Worm (Caenorhabditis elegans) whole organism, young adult: Measurements from ENCODE around the gene pqn-39.
A peak's percentile ranks its signal among the peaks of the same experiment; 100 is the strongest.

Experiments used
- B0261.1 ChIP-seq: sonication (generic microtip); optimal IDR thresholded peaks from 2 replicates; lab custom pipeline; 2016; ENCODE audit warnings: mild to moderate bottlenecking, missing genetic modification characterization, moderate library complexity, missing compliant biosample characterization
- B0336.3 ChIP-seq: fragments of 200-800 bp; sonication (Bioruptor generic); IDR thresholded peaks from 2 replicates; pipeline ENCODE4 v1.3.6; 2022; ENCODE audit warnings: missing genetic modification characterization, missing compliant biosample characterization
- C06A6.2 ChIP-seq: fragments of 200-800 bp; sonication (Bioruptor generic); conservative IDR thresholded peaks from 2 replicates; pipeline ENCODE4 v1.3.6; 2022; ENCODE audit warnings: missing genetic modification characterization, missing compliant biosample characterization
- C17E4.6 ChIP-seq: fragments of 200-800 bp; sonication (Bioruptor generic); IDR thresholded peaks from 2 replicates; pipeline ENCODE4 v1.3.6; 2022; ENCODE audit warnings: missing genetic modification reagents, missing genetic modification characterization, missing compliant biosample characterization
- D2030.7 ChIP-seq: fragments of 200-800 bp; sonication (Bioruptor generic); IDR thresholded peaks from 2 replicates; pipeline ENCODE4 v1.3.6; 2022; ENCODE audit warnings: missing genetic modification reagents, missing genetic modification characterization, missing compliant biosample characterization
- F22D6.2 ChIP-seq: sonication (generic microtip); optimal IDR thresholded peaks from 2 replicates; lab custom pipeline; 2016; ENCODE audit warnings: mild to moderate bottlenecking, missing genetic modification characterization, missing compliant biosample characterization
- F52B5.7 ChIP-seq: sonication (generic microtip); optimal IDR thresholded peaks from 2 replicates; lab custom pipeline; 2016; ENCODE audit warnings: mild to moderate bottlenecking, missing genetic modification characterization, missing compliant biosample characterization
- K11D2.4 ChIP-seq: fragments of 200-800 bp; sonication (Bioruptor generic); IDR thresholded peaks from 2 replicates; pipeline ENCODE4 v1.3.6; 2022; ENCODE audit warnings: missing genetic modification reagents, missing genetic modification characterization, missing compliant biosample characterization
- ZK185.1 ChIP-seq: sonication (generic microtip); optimal IDR thresholded peaks from 2 replicates; lab custom pipeline; 2016; ENCODE audit warnings: mild to moderate bottlenecking, missing genetic modification characterization, missing compliant biosample characterization; ENCODE audit not compliant: poor library complexity, severe bottlenecking
- atf-7 ChIP-seq: sonication (generic microtip); optimal IDR thresholded peaks from 2 replicates; lab custom pipeline; 2017; ENCODE audit warnings: mild to moderate bottlenecking, missing genetic modification characterization, missing compliant biosample characterization
- bed-1 ChIP-seq: fragments of 200-800 bp; sonication (Bioruptor generic); IDR thresholded peaks from 2 replicates; pipeline ENCODE4 v1.3.6; 2022; ENCODE audit warnings: missing genetic modification reagents, missing genetic modification characterization, missing compliant biosample characterization
- cebp-1 ChIP-seq, 2 experiments: fragments of 200-800 bp in 1 of 2; sonication (Bioruptor generic) in 1 of 2; sonication (generic microtip) in 1 of 2; IDR thresholded peaks in 1 of 2; optimal IDR thresholded peaks in 1 of 2; 2 replicates each; pipeline versions ENCODE4 v1.3.6 to Lab custom; 2017 to 2022; ENCODE audit warnings: missing compliant biosample characterization in 2 of 2, missing genetic modification characterization in 2 of 2, mild to moderate bottlenecking in 1 of 2, missing genetic modification reagents in 1 of 2, moderate library complexity in 1 of 2
- ceh-27 ChIP-seq: fragments of 200-800 bp; sonication (Bioruptor generic); optimal IDR thresholded peaks from 2 replicates; lab custom pipeline; 2018; ENCODE audit warnings: mild to moderate bottlenecking, missing genetic modification characterization, moderate library complexity, missing compliant biosample characterization
- chd-7 ChIP-seq: sonication (generic microtip); optimal IDR thresholded peaks from 2 replicates; lab custom pipeline; 2016; ENCODE audit warnings: mild to moderate bottlenecking, missing genetic modification characterization, moderate library complexity, missing compliant biosample characterization
- die-1 ChIP-seq: sonication (generic microtip); optimal IDR thresholded peaks from 2 replicates; lab custom pipeline; 2016; ENCODE audit warnings: missing genotype, mild to moderate bottlenecking, missing genetic modification characterization, missing compliant biosample characterization
- dox-1 ChIP-seq: fragments of 200-800 bp; sonication (Bioruptor generic); IDR thresholded peaks from 2 replicates; pipeline ENCODE4 v1.3.6; 2022; ENCODE audit warnings: missing genetic modification reagents, missing genetic modification characterization, missing compliant biosample characterization
- egrh-3 ChIP-seq: fragments of 200-800 bp; sonication (Bioruptor generic); IDR thresholded peaks from 2 replicates; pipeline ENCODE4 v1.3.6; 2022; ENCODE audit warnings: missing genetic modification reagents, missing genetic modification characterization, missing compliant biosample characterization
- ekl-4 ChIP-seq: fragments of 200-800 bp; sonication (Bioruptor generic); IDR thresholded peaks from 2 replicates; pipeline ENCODE4 v1.3.6; 2022; ENCODE audit warnings: missing genetic modification reagents, missing genetic modification characterization, missing compliant biosample characterization
- gei-17 ChIP-seq: fragments of 200-800 bp; sonication (Bioruptor generic); optimal IDR thresholded peaks from 2 replicates; lab custom pipeline; 2018; ENCODE audit warnings: mild to moderate bottlenecking, missing genetic modification characterization, missing compliant biosample characterization
- him-1 ChIP-seq: sonication (generic microtip); optimal IDR thresholded peaks from 2 replicates; lab custom pipeline; 2016; ENCODE audit warnings: missing genotype, missing genetic modification reagents, missing genetic modification characterization, missing compliant biosample characterization
- hlh-12 ChIP-seq: sonication (generic microtip); optimal IDR thresholded peaks from 2 replicates; lab custom pipeline; 2016; ENCODE audit warnings: missing genetic modification characterization, missing compliant biosample characterization
- hmg-1.2 ChIP-seq: fragments of 200-800 bp; sonication (Bioruptor generic); IDR thresholded peaks from 2 replicates; pipeline ENCODE4 v1.3.6; 2022; ENCODE audit warnings: missing genetic modification reagents, missing genetic modification characterization, missing compliant biosample characterization
- hmg-20 ChIP-seq: fragments of 200-800 bp; sonication (Bioruptor generic); IDR thresholded peaks from 2 replicates; pipeline ENCODE4 v1.3.6; 2022; ENCODE audit warnings: missing genetic modification reagents, missing genetic modification characterization, missing compliant biosample characterization
- hrde-1 ChIP-seq: sonication (generic microtip); optimal IDR thresholded peaks from 2 replicates; lab custom pipeline; 2016; ENCODE audit warnings: missing genetic modification characterization, mild to moderate bottlenecking, missing compliant biosample characterization, moderate library complexity, missing genotype, missing genetic modification reagents, borderline replicate concordance
- let-526 ChIP-seq: fragments of 200-800 bp; sonication (Bioruptor generic); IDR thresholded peaks from 2 replicates; pipeline ENCODE4 v1.3.6; 2022; ENCODE audit warnings: missing genetic modification reagents, missing genetic modification characterization, missing compliant biosample characterization
- lin-26 ChIP-seq: fragments of 200-800 bp; sonication (Bioruptor generic); IDR thresholded peaks from 2 replicates; pipeline ENCODE4 v1.3.6; 2022; ENCODE audit warnings: missing genetic modification reagents, missing genetic modification characterization, missing compliant biosample characterization
- lin-35 ChIP-seq, 3 experiments: fragments of 150-350 bp in 2 of 3; sonication (generic microtip) in 1 of 3; optimal IDR thresholded peaks; 2 replicates each; lab custom pipeline; 2014 to 2018; ENCODE audit warnings: missing biosample characterization in 3 of 3, missing genetic modification characterization in 3 of 3, missing genetic modification reagents in 3 of 3
- lin-54 ChIP-seq: fragments of 200-800 bp; sonication (Bioruptor generic); optimal IDR thresholded peaks from 2 replicates; lab custom pipeline; 2018; ENCODE audit warnings: mild to moderate bottlenecking, missing genetic modification characterization, missing compliant biosample characterization
- madf-10 ChIP-seq: sonication (generic microtip); optimal IDR thresholded peaks from 2 replicates; lab custom pipeline; 2016; ENCODE audit warnings: mild to moderate bottlenecking, missing genetic modification characterization, missing compliant biosample characterization
- mcd-1 ChIP-seq: fragments of 200-800 bp; sonication (Bioruptor generic); IDR thresholded peaks from 2 replicates; pipeline ENCODE4 v1.3.6; 2022; ENCODE audit warnings: missing genetic modification reagents, missing genetic modification characterization, missing compliant biosample characterization
- nfyb-1 ChIP-seq: fragments of 200-800 bp; sonication (Bioruptor generic); IDR thresholded peaks from 2 replicates; pipeline ENCODE4 v1.3.6; 2022; ENCODE audit warnings: missing genetic modification reagents, missing genetic modification characterization, missing compliant biosample characterization
- nhr-80 ChIP-seq: sonication (generic microtip); optimal IDR thresholded peaks from 2 replicates; lab custom pipeline; 2016; ENCODE audit warnings: missing genetic modification characterization, missing compliant biosample characterization
- nhr-90 ChIP-seq: sonication (generic microtip); optimal IDR thresholded peaks from 2 replicates; lab custom pipeline; 2016; ENCODE audit warnings: missing genotype, mild to moderate bottlenecking, missing genetic modification characterization, missing compliant biosample characterization
- pbrm-1 ChIP-seq: fragments of 200-800 bp; sonication (Bioruptor generic); IDR thresholded peaks from 2 replicates; pipeline ENCODE4 v1.3.6; 2022; ENCODE audit warnings: missing genetic modification reagents, missing genetic modification characterization, missing compliant biosample characterization
- rcor-1 ChIP-seq: fragments of 200-800 bp; sonication (Bioruptor generic); IDR thresholded peaks from 2 replicates; pipeline ENCODE4 v1.3.6; 2022; ENCODE audit warnings: missing genetic modification reagents, missing genetic modification characterization, missing compliant biosample characterization
- rec-8 ChIP-seq, 2 experiments: sonication (generic microtip); optimal IDR thresholded peaks; 2 replicates each; lab custom pipeline; 2016; ENCODE audit warnings: mild to moderate bottlenecking in 2 of 2, missing genetic modification characterization in 2 of 2, missing genetic modification reagents in 2 of 2, missing genotype in 2 of 2, missing biosample characterization in 1 of 2, missing compliant biosample characterization in 1 of 2, moderate library complexity in 1 of 2
- somi-1 ChIP-seq: fragments of 200-800 bp; sonication (Bioruptor generic); optimal IDR thresholded peaks from 2 replicates; lab custom pipeline; 2018; ENCODE audit warnings: mild to moderate bottlenecking, missing genetic modification characterization, missing compliant biosample characterization
- tbp1 ChIP-seq: fragments of 200-800 bp; sonication (Bioruptor generic); optimal IDR thresholded peaks from 2 replicates; lab custom pipeline; 2018; ENCODE audit warnings: mild to moderate bottlenecking, missing genetic modification characterization, missing compliant biosample characterization
- tlf-1 ChIP-seq: fragments of 200-800 bp; sonication (Bioruptor generic); optimal IDR thresholded peaks from 2 replicates; lab custom pipeline; 2018; ENCODE audit warnings: mild to moderate bottlenecking, missing genetic modification characterization, missing compliant biosample characterization
- xnd-1 ChIP-seq: sonication (generic microtip); optimal IDR thresholded peaks from 2 replicates; lab custom pipeline; 2016; ENCODE audit warnings: missing genotype, missing genetic modification reagents, missing genetic modification characterization, missing compliant biosample characterization
- zfh-2 ChIP-seq: fragments of 200-800 bp; sonication (Bioruptor generic); conservative IDR thresholded peaks from 2 replicates; pipeline ENCODE4 v1.3.6; 2022; ENCODE audit warnings: missing genetic modification reagents, missing genetic modification characterization, missing compliant biosample characterization
- ztf-22 ChIP-seq: fragments of 200-800 bp; sonication (Bioruptor generic); optimal IDR thresholded peaks from 2 replicates; lab custom pipeline; 2018; ENCODE audit warnings: mild to moderate bottlenecking, missing genetic modification characterization, moderate library complexity, missing compliant biosample characterization
- ztf-26 ChIP-seq: sonication (generic microtip); optimal IDR thresholded peaks from 2 replicates; lab custom pipeline; 2017; ENCODE audit warnings: missing genetic modification characterization, missing compliant biosample characterization

Gene pqn-39

ce11 chrX:13973086-13973485 lies 4.6 kb upstream of the pqn-39 start (continued):
- TF ChIP-seq tbp1 (GFP tag; lab: Kevin White, UChicago) (peak; percentile 84), lin-26 (peak; percentile 94), dox-1 (GFP tag; lab: Robert Waterston, UW) (peak; percentile 50; the same call in 1 of the 2 replicates)

DNA sequence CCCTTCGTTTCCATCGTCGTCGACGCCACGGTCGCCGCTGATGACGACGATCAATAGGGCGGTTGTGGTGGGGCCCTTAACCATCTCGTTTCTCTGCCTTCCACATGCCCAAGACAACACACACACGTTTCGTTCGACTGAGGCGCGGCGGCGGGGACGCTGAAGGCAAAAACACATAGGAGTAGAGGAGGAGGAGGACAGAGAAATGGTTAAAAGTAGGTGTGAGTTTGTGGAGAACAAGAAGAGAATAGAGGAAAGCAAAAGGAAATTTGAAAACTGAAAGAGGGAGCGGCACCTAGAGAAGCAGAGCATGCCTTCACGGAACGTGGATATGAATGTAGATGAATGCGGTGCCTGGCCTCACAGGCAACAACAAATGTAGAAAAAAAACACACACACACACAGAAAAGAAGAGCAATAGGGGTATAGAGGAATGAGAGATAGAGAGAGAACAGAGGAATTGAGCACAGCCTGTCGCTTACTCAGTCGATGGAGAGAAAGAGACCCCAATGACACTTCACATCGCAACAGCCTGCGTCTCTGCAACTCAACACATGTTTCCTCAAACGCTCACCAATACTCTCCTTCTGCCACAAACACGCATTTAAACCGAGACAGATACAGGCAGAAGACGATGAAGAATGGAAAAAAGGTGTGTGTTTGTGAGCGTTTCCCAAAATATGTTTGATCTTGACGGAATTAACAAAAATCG lies 937 bp upstream of the pqn-39 start:
- TF ChIP-seq mcd-1 (GFP tag; lab: Robert Waterston, UW): peak; percentile 38
- TF ChIP-seq xnd-1 (tag; lab: Kevin White, UChicago): no peak
- peak; percentile 37 for TF ChIP-seq ztf-26
- TF ChIP-seq tlf-1 (GFP tag; lab: Kevin White, UChicago): peak; percentile 13
- TF ChIP-seq dox-1 (GFP tag; lab: Robert Waterston, UW): peak; percentile 85
- TF ChIP-seq nfyb-1 (GFP tag; lab: Robert Waterston, UW): peak; percentile 43; the same call in 1 of the 2 replicates
- TF ChIP-seq D2030.7 (GFP tag; lab: Robert Waterston, UW): no peak
- TF ChIP-seq let-526 (GFP tag; lab: Robert Waterston, UW): 0 out of 2 replicates have a peak, but pooled peaks have one; percentile 7
- 0 out of 2 replicates have a peak, but pooled peaks have one; percentile 7 for TF ChIP-seq cebp-1 (GFP tag; IDR thresholded peaks at IDR 0.05; lab: Robert Waterston, UW)
- TF ChIP-seq cebp-1 (tag; optimal IDR thresholded peaks at IDR 0.05; lab: Kevin White, UChicago): peak; percentile 87
- TF ChIP-seq atf-7 (tag; lab: Kevin White, UChicago): peak; percentile 54
- no peak for TF ChIP-seq ztf-22 (GFP tag; lab: Kevin White, UChicago)
- TF ChIP-seq egrh-3 (GFP tag; lab: Robert Waterston, UW): peak; percentile 51
- peak; percentile 55 for TF ChIP-seq ZK185.1 (tag; lab: Kevin White, UChicago)
- peak; percentile 51 for TF ChIP-seq tbp1 (GFP tag; lab: Kevin White, UChicago)
- peak; percentile 32 for TF ChIP-seq die-1
- 0 out of 2 replicates have a peak, but pooled peaks have one; percentile 14 for TF ChIP-seq rcor-1
- peak in 1 of 3 experiments; percentile 70 for TF ChIP-seq lin-35 (GFP tag; optimal IDR thresholded peaks at IDR 0.05; lab: Kevin White, UChicago)
- TF ChIP-seq hmg-1.2 (GFP tag; lab: Robert Waterston, UW): peak; percentile 76; the same call in 1 of the 2 replicates
- TF ChIP-seq lin-54 (GFP tag; lab: Kevin White, UChicago): peak; percentile 17
- peak; percentile 24 for TF ChIP-seq B0261.1 (tag; lab: Kevin White, UChicago)
- no peak for TF ChIP-seq rec-8 (tag; optimal IDR thresholded peaks at IDR 0.05; lab: Kevin White, UChicago)
- peak; percentile 8 for TF ChIP-seq F22D6.2 (tag; lab: Kevin White, UChicago)
- TF ChIP-seq nhr-90 (tag; lab: Kevin White, UChicago): peak; percentile 51
- TF ChIP-seq him-1: no peak
- TF ChIP-seq ceh-27: peak; percentile 66
- peak; percentile 86 for TF ChIP-seq K11D2.4 (GFP tag; lab: Robert Waterston, UW)
- 0 out of 2 replicates have a peak, but pooled peaks have one; percentile 30 for TF ChIP-seq bed-1 (GFP tag; lab: Robert Waterston, UW)
- peak; percentile 92 for TF ChIP-seq nhr-80 (tag; lab: Kevin White, UChicago)
- peak; percentile 65 for TF ChIP-seq gei-17 (GFP tag; lab: Kevin White, UChicago)
- TF ChIP-seq chd-7 (tag; lab: Kevin White, UChicago): peak; percentile 56
- TF ChIP-seq zfh-2: peak; percentile 97
- TF ChIP-seq ekl-4 (GFP tag; lab: Robert Waterston, UW): 0 out of 2 replicates have a peak, but pooled peaks have one; percentile 38
- no peak for TF ChIP-seq hmg-20
- TF ChIP-seq lin-26: peak; percentile 43; the same call in 1 of the 2 replicates
- peak; percentile 10 for TF ChIP-seq somi-1
- peak; percentile 12; the same call in 1 of the 2 replicates for TF ChIP-seq pbrm-1 (GFP tag; lab: Robert Waterston, UW)
- peak; percentile 86 for TF ChIP-seq madf-10 (tag; lab: Kevin White, UChicago)
- no peak for TF ChIP-seq C17E4.6 (GFP tag; lab: Robert Waterston, UW)
- peak; percentile 85 for TF ChIP-seq B0336.3 (GFP tag; lab: Robert Waterston, UW)
- no peak for TF ChIP-seq hrde-1 (tag; lab: Kevin White, UChicago)
- TF ChIP-seq hlh-12 (tag; lab: Kevin White, UChicago): no peak
- TF ChIP-seq F52B5.7 (tag; lab: Kevin White, UChicago): no peak
- TF ChIP-seq C06A6.2 (GFP tag; lab: Robert Waterston, UW): 0 out of 2 replicates have a peak, but pooled peaks have one; percentile 39
